Fruit fly (Drosophila melanogaster) whole organism, embryonic: ENCODE results near the gene SMC6.

Experiments used
- Ada2b ChIP-seq: fragments of 200-800 bp; sonication (Bioruptor generic); IDR thresholded peaks from 2 replicates; pipeline ENCODE4 v1.3.6; 2022; ENCODE audit warnings: missing biosample characterization, missing genetic modification characterization
- CG10431 ChIP-seq: fragments of 200-800 bp; sonication (Bioruptor generic); optimal IDR thresholded peaks from 3 replicates; lab custom pipeline; 2018; ENCODE audit warnings: missing biosample characterization, mild to moderate bottlenecking, missing genetic modification characterization
- CG10654 ChIP-seq: fragments of 200-800 bp; sonication (Bioruptor generic); optimal IDR thresholded peaks from 2 replicates; lab custom pipeline; 2016; ENCODE audit warnings: missing biosample characterization, missing genetic modification characterization
- CG11093 ChIP-seq: fragments of 200-800 bp; sonication (Bioruptor generic); IDR thresholded peaks from 3 replicates; pipeline ENCODE4 v1.3.6; 2022; ENCODE audit warnings: missing biosample characterization, missing genetic modification characterization
- CG11247 ChIP-seq: fragments of 200-800 bp; sonication (Bioruptor generic); IDR thresholded peaks from 2 replicates; pipeline ENCODE4 v1.3.6; 2022; ENCODE audit warnings: missing biosample characterization, missing genetic modification characterization
- CG11723 ChIP-seq: fragments of 200-800 bp; sonication (Bioruptor generic); optimal IDR thresholded peaks from 2 replicates; lab custom pipeline; 2017; ENCODE audit warnings: missing biosample characterization, mild to moderate bottlenecking, missing genetic modification characterization
- CG12236 ChIP-seq: fragments of 200-800 bp; sonication (Bioruptor generic); optimal IDR thresholded peaks from 2 replicates; lab custom pipeline; 2016; ENCODE audit warnings: missing biosample characterization, missing genetic modification characterization
- CG14050 ChIP-seq: fragments of 200-800 bp; sonication (Bioruptor generic); IDR thresholded peaks from 3 replicates; pipeline ENCODE4 v1.3.6; 2022; ENCODE audit warnings: missing biosample characterization, missing genetic modification characterization
- CG17359 ChIP-seq: fragments of 200-800 bp; sonication (Bioruptor generic); optimal IDR thresholded peaks from 3 replicates; lab custom pipeline; 2018; ENCODE audit warnings: missing biosample characterization, mild to moderate bottlenecking, missing genetic modification characterization, moderate library complexity
- CG17361 ChIP-seq: fragments of 200-800 bp; sonication (Bioruptor generic); IDR thresholded peaks from 3 replicates; pipeline ENCODE4 v1.3.6; 2022; ENCODE audit warnings: missing biosample characterization, missing genetic modification characterization
- CG18476 ChIP-seq: fragments of 200-800 bp; sonication (Bioruptor generic); optimal IDR thresholded peaks from 2 replicates; lab custom pipeline; 2016; ENCODE audit warnings: missing biosample characterization, mild to moderate bottlenecking, missing genetic modification characterization
- CG18619 ChIP-seq: fragments of 200-800 bp; sonication (Bioruptor generic); optimal IDR thresholded peaks from 3 replicates; lab custom pipeline; 2017; ENCODE audit warnings: missing biosample characterization, mild to moderate bottlenecking, missing genetic modification characterization
- CG2116 ChIP-seq: fragments of 200-800 bp; sonication (Bioruptor generic); optimal IDR thresholded peaks from 3 replicates; lab custom pipeline; 2018; ENCODE audit warnings: missing biosample characterization, mild to moderate bottlenecking, missing genetic modification characterization
- CG2889 ChIP-seq: fragments of 200-800 bp; sonication (Bioruptor generic); IDR thresholded peaks from 3 replicates; pipeline ENCODE4 v1.3.6; 2022; ENCODE audit warnings: missing biosample characterization, missing genetic modification characterization
- CG30403 ChIP-seq: fragments of 200-800 bp; sonication (Bioruptor generic); optimal IDR thresholded peaks from 3 replicates; lab custom pipeline; 2016; ENCODE audit warnings: missing biosample characterization, missing genetic modification characterization
- CG4854 ChIP-seq: fragments of 200-800 bp; sonication (Bioruptor generic); optimal IDR thresholded peaks from 2 replicates; lab custom pipeline; 2016; ENCODE audit warnings: missing biosample characterization, missing genetic modification characterization, inconsistent platforms
- CG6175 ChIP-seq: fragments of 200-800 bp; sonication (Bioruptor generic); IDR thresholded peaks from 3 replicates; pipeline ENCODE4 v1.3.6; 2022; ENCODE audit warnings: missing biosample characterization, missing genetic modification characterization
- CG7745 ChIP-seq: fragments of 200-800 bp; sonication (Bioruptor generic); optimal IDR thresholded peaks from 2 replicates; lab custom pipeline; 2018; ENCODE audit warnings: missing biosample characterization, mild to moderate bottlenecking, missing genetic modification characterization, moderate library complexity
- CG7928 ChIP-seq: fragments of 200-800 bp; sonication (Bioruptor generic); optimal IDR thresholded peaks from 2 replicates; lab custom pipeline; 2017; ENCODE audit warnings: missing biosample characterization, mild to moderate bottlenecking, missing genetic modification characterization
- CG7963 ChIP-seq: fragments of 200-800 bp; sonication (Bioruptor generic); IDR thresholded peaks from 3 replicates; pipeline ENCODE4 v1.3.6; 2022; ENCODE audit warnings: missing biosample characterization, missing genetic modification characterization; ENCODE audit not compliant: partially characterized antibody
- CG8281 ChIP-seq: fragments of 200-800 bp; sonication (Bioruptor generic); optimal IDR thresholded peaks from 2 replicates; lab custom pipeline; 2018; ENCODE audit warnings: missing biosample characterization, mild to moderate bottlenecking, missing genetic modification characterization, moderate library complexity
- CTCF ChIP-seq: fragments of 200-800 bp; sonication (Bioruptor generic); optimal IDR thresholded peaks from 2 replicates; lab custom pipeline; 2017; ENCODE audit warnings: missing biosample characterization, mild to moderate bottlenecking, missing genetic modification characterization, moderate library complexity
- Chrac-16 ChIP-seq: fragments of 200-800 bp; sonication (Bioruptor generic); optimal IDR thresholded peaks from 3 replicates; lab custom pipeline; 2016; ENCODE audit warnings: missing biosample characterization, missing genetic modification characterization
- Drgx ChIP-seq: fragments of 200-800 bp; sonication (Bioruptor generic); IDR thresholded peaks from 2 replicates; pipeline ENCODE4 v1.3.6; 2022; ENCODE audit warnings: missing biosample characterization, missing genetic modification characterization
- E2f1 ChIP-seq: fragments of 200-800 bp; sonication (Bioruptor generic); IDR thresholded peaks from 2 replicates; pipeline ENCODE4 v1.3.6; 2022; ENCODE audit warnings: missing biosample characterization, missing genetic modification characterization
- Ets97D ChIP-seq: fragments of 200-800 bp; sonication (Bioruptor generic); optimal IDR thresholded peaks from 3 replicates; lab custom pipeline; 2016; ENCODE audit warnings: missing biosample characterization, missing genetic modification characterization
- HHEX ChIP-seq: fragments of 200-800 bp; sonication (Bioruptor generic); optimal IDR thresholded peaks from 3 replicates; lab custom pipeline; 2017; ENCODE audit warnings: missing biosample characterization, mild to moderate bottlenecking, missing genetic modification characterization, missing genetic modification reagents
- Hr51 ChIP-seq, 2 experiments: fragments of 200-800 bp; sonication (Bioruptor generic); optimal IDR thresholded peaks; 2 replicates in 1 of 2; 3 replicates in 1 of 2; lab custom pipeline; 2016 to 2018; ENCODE audit warnings: missing biosample characterization in 2 of 2, missing genetic modification characterization in 2 of 2, mild to moderate bottlenecking in 1 of 2, moderate library complexity in 1 of 2
- Mad ChIP-seq: fragments of 200-800 bp; sonication (Bioruptor generic); optimal IDR thresholded peaks from 2 replicates; lab custom pipeline; 2016; ENCODE audit warnings: missing biosample characterization, missing genetic modification characterization
- Opbp ChIP-seq: fragments of 200-800 bp; sonication (Bioruptor generic); IDR thresholded peaks from 3 replicates; pipeline ENCODE4 v1.3.6; 2022; ENCODE audit warnings: missing biosample characterization, missing genetic modification characterization; ENCODE audit not compliant: partially characterized antibody
- ase ChIP-seq: fragments of 200-800 bp; sonication (Bioruptor generic); IDR thresholded peaks from 3 replicates; pipeline ENCODE4 v1.3.6; 2022; ENCODE audit warnings: missing biosample characterization, missing genetic modification characterization
- caup ChIP-seq: fragments of 200-800 bp; sonication (Bioruptor generic); optimal IDR thresholded peaks from 3 replicates; lab custom pipeline; 2017; ENCODE audit warnings: missing biosample characterization, mild to moderate bottlenecking, missing genetic modification characterization, moderate library complexity; ENCODE audit not compliant: severe bottlenecking
- croc ChIP-seq: fragments of 200-800 bp; sonication (Bioruptor generic); conservative IDR thresholded peaks from 3 replicates; pipeline ENCODE4 v1.3.6; 2022; ENCODE audit warnings: missing biosample characterization, missing genetic modification characterization
- crol ChIP-seq: fragments of 200-800 bp; sonication (Bioruptor generic); IDR thresholded peaks from 2 replicates; pipeline ENCODE4 v1.3.6; 2022; ENCODE audit warnings: missing biosample characterization, missing genetic modification characterization
- dpn ChIP-seq, 2 experiments: fragments of 200-800 bp; sonication (Bioruptor generic); optimal IDR thresholded peaks; 3 replicates each; lab custom pipeline; 2016; ENCODE audit warnings: missing biosample characterization in 2 of 2, missing genetic modification characterization in 2 of 2
- gsb-n ChIP-seq: fragments of 200-800 bp; sonication (Bioruptor generic); optimal IDR thresholded peaks from 3 replicates; lab custom pipeline; 2018; ENCODE audit warnings: missing biosample characterization, mild to moderate bottlenecking, missing genetic modification characterization
- hkb ChIP-seq, 2 experiments: fragments of 200-800 bp in 1 of 2; fragments of >200 bp in 1 of 2; sonication (Bioruptor generic) in 1 of 2; IDR thresholded peaks in 1 of 2; optimal IDR thresholded peaks in 1 of 2; 2 replicates each; pipeline versions ENCODE4 v1.3.6 to Lab custom; 2017 to 2022; ENCODE audit warnings: missing biosample characterization in 1 of 2, missing genetic modification characterization in 1 of 2
- hth ChIP-seq: fragments of >200 bp; optimal IDR thresholded peaks from 2 replicates; lab custom pipeline; 2017; ENCODE audit warnings: inconsistent platforms
- ind ChIP-seq: fragments of 200-800 bp; sonication (Bioruptor generic); optimal IDR thresholded peaks from 3 replicates; lab custom pipeline; 2016; ENCODE audit warnings: missing biosample characterization, missing genetic modification characterization
- jigr1 ChIP-seq: fragments of 200-800 bp; sonication (Bioruptor generic); IDR thresholded peaks from 3 replicates; pipeline ENCODE4 v1.3.6; 2022; ENCODE audit warnings: missing biosample characterization, missing genetic modification characterization
- jing ChIP-seq: fragments of 200-800 bp; sonication (Bioruptor generic); optimal IDR thresholded peaks from 2 replicates; lab custom pipeline; 2018; ENCODE audit warnings: missing biosample characterization, mild to moderate bottlenecking, missing genetic modification characterization
- klu ChIP-seq: fragments of 200-800 bp; sonication (Bioruptor generic); IDR thresholded peaks from 2 replicates; pipeline ENCODE4 v1.3.6; 2022; ENCODE audit warnings: missing biosample characterization, missing genetic modification characterization
- onecut ChIP-seq: fragments of 200-800 bp; sonication (Bioruptor generic); IDR thresholded peaks from 2 replicates; pipeline ENCODE4 v1.3.6; 2022; ENCODE audit warnings: missing biosample characterization, missing genetic modification characterization
- ranshi ChIP-seq: fragments of 200-800 bp; sonication (Bioruptor generic); IDR thresholded peaks from 2 replicates; pipeline ENCODE4 v1.3.6; 2022; ENCODE audit warnings: missing biosample characterization, missing genetic modification characterization
- sr ChIP-seq: fragments of 200-800 bp; sonication (Bioruptor generic); IDR thresholded peaks from 3 replicates; pipeline ENCODE4 v1.3.6; 2022; ENCODE audit warnings: missing biosample characterization, missing genetic modification characterization
- ssp ChIP-seq: fragments of 200-800 bp; sonication (Bioruptor generic); IDR thresholded peaks from 2 replicates; pipeline ENCODE4 v1.3.6; 2022; ENCODE audit warnings: missing biosample characterization, missing genetic modification characterization
- unpg ChIP-seq: fragments of 200-800 bp; sonication (Bioruptor generic); optimal IDR thresholded peaks from 3 replicates; lab custom pipeline; 2018; ENCODE audit warnings: missing biosample characterization, mild to moderate bottlenecking, missing genetic modification characterization, moderate library complexity
- z ChIP-seq: fragments of 200-800 bp; sonication (Bioruptor generic); IDR thresholded peaks from 3 replicates; pipeline ENCODE4 v1.3.6; 2022; ENCODE audit warnings: missing biosample characterization, missing genetic modification characterization
- zfh2 ChIP-seq: fragments of 200-800 bp; sonication (Bioruptor generic); optimal IDR thresholded peaks from 2 replicates; lab custom pipeline; 2016; ENCODE audit warnings: missing biosample characterization, missing genetic modification characterization

Gene SMC6

dm6 chr3R:24151924-24152809, 41.1 kb downstream of the SMC6 start, which contains the start of the genes p38a and CG6178 (continued):
- peak; percentile 91; the same call in 2 of the 3 replicates for TF ChIP-seq jigr1 (GFP tag; lab: Robert Waterston, UW)
- TF ChIP-seq CG8281 (tag; lab: Kevin White, UChicago) = peak; percentile 88
- TF ChIP-seq CG10654 = peak; percentile 95
- TF ChIP-seq onecut = peak; percentile 81
- peak; percentile 96 for TF ChIP-seq klu (GFP tag; lab: Robert Waterston, UW)
- peak; percentile 74 for TF ChIP-seq CG7928 (GFP tag; lab: Kevin White, UChicago)
- peak; percentile 86 for TF ChIP-seq zfh2
- peak; percentile 96 for TF ChIP-seq unpg (GFP tag; lab: Kevin White, UChicago)
- peak; percentile 48 for TF ChIP-seq CTCF
- TF ChIP-seq Hr51 (GFP tag; optimal IDR thresholded peaks at IDR 0.05; lab: Kevin White, UChicago) = peak; percentile 52 to 99
- peak; percentile 43; the same call in 1 of the 3 replicates for TF ChIP-seq z (GFP tag; lab: Robert Waterston, UW)
- peak; percentile 97 for TF ChIP-seq HHEX (GFP tag; lab: Kevin White, UChicago)
- no peak for TF ChIP-seq hth
- peak; percentile 97 for TF ChIP-seq CG18619 (GFP tag; lab: Kevin White, UChicago)
- TF ChIP-seq jing (GFP tag; lab: Kevin White, UChicago) = peak; percentile 82
- TF ChIP-seq CG11093 (GFP tag; lab: Robert Waterston, UW) = peak; percentile 94
- TF ChIP-seq hkb (optimal IDR thresholded peaks at IDR 0.05; lab: Kevin White, UChicago) = no peak
- peak; percentile 97 for TF ChIP-seq hkb (GFP tag; IDR thresholded peaks at IDR 0.05; lab: Robert Waterston, UW)
- peak; percentile 79 for TF ChIP-seq CG2116 (GFP tag; lab: Kevin White, UChicago)
- peak; percentile 97 for TF ChIP-seq CG17359 (tag; lab: Kevin White, UChicago)
- peak; percentile 95 for TF ChIP-seq Ada2b (GFP tag; lab: Robert Waterston, UW)
- peak; percentile 91 for TF ChIP-seq ssp (GFP tag; lab: Robert Waterston, UW)
- peak; percentile 83 for TF ChIP-seq CG10431 (GFP tag; lab: Kevin White, UChicago)
- TF ChIP-seq CG2889 (GFP tag; lab: Robert Waterston, UW) = peak; percentile 94
- peak; percentile 91 for TF ChIP-seq CG6175 (GFP tag; lab: Robert Waterston, UW)
- TF ChIP-seq Ets97D (GFP tag; lab: Kevin White, UChicago) = peak; percentile 50
- TF ChIP-seq CG11247 (GFP tag; lab: Robert Waterston, UW) = peak; percentile 95
- TF ChIP-seq ase (GFP tag; lab: Robert Waterston, UW) = peak; percentile 96
- peak; percentile 51 to 94 for TF ChIP-seq dpn (GFP tag; optimal IDR thresholded peaks at IDR 0.05; lab: Kevin White, UChicago)
- peak; percentile 96 for TF ChIP-seq croc (GFP tag; lab: Robert Waterston, UW)
- peak; percentile 96 for TF ChIP-seq CG14050
- TF ChIP-seq CG18476 (GFP tag; lab: Kevin White, UChicago) = peak; percentile 83
- TF ChIP-seq crol (GFP tag; lab: Robert Waterston, UW) = peak; percentile 57
- peak; percentile 100 for TF ChIP-seq CG17361 (GFP tag; lab: Robert Waterston, UW)
- TF ChIP-seq ranshi (GFP tag; lab: Robert Waterston, UW) = peak; percentile 97
- TF ChIP-seq Chrac-16 (GFP tag; lab: Kevin White, UChicago) = peak; percentile 89
- peak; percentile 97 for TF ChIP-seq E2f1 (GFP tag; lab: Robert Waterston, UW)
- TF ChIP-seq caup (GFP tag; lab: Kevin White, UChicago) = peak; percentile 96
- TF ChIP-seq Mad (GFP tag; lab: Kevin White, UChicago) = peak; percentile 73
- peak; percentile 91 for TF ChIP-seq CG11723 (GFP tag; lab: Kevin White, UChicago)
- TF ChIP-seq ind = peak; percentile 96
- no peak for TF ChIP-seq CG7963 (GFP tag; lab: Robert Waterston, UW)
- peak; percentile 35 for TF ChIP-seq CG7745 (tag; lab: Kevin White, UChicago)
- peak; percentile 69 for TF ChIP-seq CG4854
- TF ChIP-seq CG30403 (GFP tag; lab: Kevin White, UChicago) = peak; percentile 95
- peak; percentile 68; the same call in 2 of the 3 replicates for TF ChIP-seq sr (GFP tag; lab: Robert Waterston, UW)
- no peak for TF ChIP-seq Opbp (GFP tag; lab: Robert Waterston, UW)
- TF ChIP-seq gsb-n = peak; percentile 96
- no peak for TF ChIP-seq CG12236 (GFP tag; lab: Kevin White, UChicago)
- peak; percentile 98 for TF ChIP-seq Drgx (GFP tag; lab: Robert Waterston, UW)
